Worm (Caenorhabditis elegans): Measurements from ENCODE around the gene ras-1.

The ras-1 gene

DNA sequence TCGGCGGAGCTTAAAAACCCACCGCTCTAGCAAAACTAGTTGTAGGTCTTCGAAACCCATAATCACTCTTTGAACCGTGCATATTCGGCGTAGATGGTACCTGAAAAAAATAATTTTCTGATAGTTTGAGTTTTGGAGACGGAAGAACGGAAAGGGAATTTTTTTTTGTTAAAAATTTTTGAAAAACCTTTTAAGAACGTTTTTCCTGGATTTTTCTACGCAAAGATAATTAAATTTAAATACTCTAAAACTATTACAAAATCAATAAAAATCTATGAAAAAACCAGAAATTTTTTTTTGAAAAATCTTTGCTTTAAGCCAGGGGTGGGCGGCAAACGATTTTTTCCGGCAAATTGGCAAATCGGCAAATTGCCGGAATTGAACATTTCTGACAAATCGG, 27.4 kb upstream of the ras-1 start, which contains the start of gene marc-5:
TSS of gene marc-5 (minus strand) at position 101 of the 400 bp plus-strand sequence.
- no peak for TF ChIP-seq F10B5.3 (tag; optimal IDR thresholded peaks at IDR 0.05)
- TF ChIP-seq zfp-3 (GFP tag; conservative IDR thresholded peaks at IDR 0.05): no peak
- no peak for TF ChIP-seq php-3 (GFP tag; IDR thresholded peaks at IDR 0.05)

ce11 chrII:12378793-12379192, 26.8 kb upstream of the ras-1 start:
- TF ChIP-seq jun-1 (tag; optimal IDR thresholded peaks at IDR 0.05) (no peak), dmd-8 (GFP tag; IDR thresholded peaks at IDR 0.05) (no peak), Y75B8A.6 (GFP tag; IDR thresholded peaks at IDR 0.05) (no peak), ztf-11 (tag; optimal IDR thresholded peaks at IDR 0.05) (no peak), dve-1 (tag; optimal IDR thresholded peaks at IDR 0.05; ENCODE audit: insufficient read depth) (no peak), nhr-237 (tag; optimal IDR thresholded peaks at IDR 0.05) (no peak), F49E8.2 (tag; optimal IDR thresholded peaks at IDR 0.05; ENCODE audit: borderline replicate concordance) (no peak), mes-2 (tag; optimal IDR thresholded peaks at IDR 0.05; ENCODE audit: poor library complexity, severe bottlenecking) (peak; percentile 33), arid-1 (GFP tag; conservative IDR thresholded peaks at IDR 0.05) (no peak), dmd-6 (GFP tag; IDR thresholded peaks at IDR 0.05) (no peak), aly-2 (tag; optimal IDR thresholded peaks at IDR 0.05) (no peak), hlh-30 (tag; optimal IDR thresholded peaks at IDR 0.05; ENCODE audit: insufficient read depth) (peak; percentile 53), daf-16 (GFP tag; optimal IDR thresholded peaks at IDR 0.05) (peak in 1 of 2 experiments; percentile 65), daf-16 (tag; optimal IDR thresholded peaks at IDR 0.05) (peak; percentile 66), nhr-11 (tag; optimal IDR thresholded peaks at IDR 0.05) (peak; percentile 18), tra-1 (GFP tag; IDR thresholded peaks at IDR 0.05) (no peak), ceh-82 (tag; optimal IDR thresholded peaks at IDR 0.05) (no peak), ctbp-1 (GFP tag; IDR thresholded peaks at IDR 0.05) (no peak), pqm-1 (tag; optimal IDR thresholded peaks at IDR 0.05) (no peak), cey-2 (tag; optimal IDR thresholded peaks at IDR 0.05; ENCODE audit: borderline replicate concordance, insufficient read depth) (no peak), lin-1 (GFP tag; IDR thresholded peaks at IDR 0.05) (no peak), zfp-3 (GFP tag; conservative IDR thresholded peaks at IDR 0.05) (no peak), rbr-2 (tag; optimal IDR thresholded peaks at IDR 0.05) (peak; percentile 42), fkh-10 (GFP tag; optimal IDR thresholded peaks at IDR 0.05) (no peak), ZK337.2 (GFP tag; IDR thresholded peaks at IDR 0.05) (no peak), mdl-1 (tag; optimal IDR thresholded peaks at IDR 0.05) (peak in 1 of 2 experiments; percentile 23), mep-1 (tag; optimal IDR thresholded peaks at IDR 0.05) (peak; percentile 35), ceh-28 (tag; optimal IDR thresholded peaks at IDR 0.05) (no peak), ceh-62 (tag; optimal IDR thresholded peaks at IDR 0.05) (no peak), nhr-6 (tag; optimal IDR thresholded peaks at IDR 0.05) (peak; percentile 35), F26F4.8 (GFP tag; conservative IDR thresholded peaks at IDR 0.05) (no peak), F44E2.7 (GFP tag; IDR thresholded peaks at IDR 0.05) (no peak), D1046.2 (GFP tag; IDR thresholded peaks at IDR 0.05) (no peak), lin-15B (tag; optimal IDR thresholded peaks at IDR 0.05) (no peak), lsy-2 (tag; optimal IDR thresholded peaks at IDR 0.05) (peak in 1 of 2 experiments; percentile 8)

ce11 chrII:12373921-12374320, 21.9 kb upstream of the ras-1 start:
- TF ChIP-seq vab-7 (GFP tag; IDR thresholded peaks at IDR 0.05) (peak; percentile 28; the same call in 1 of the 2 replicates), unc-39 (tag; optimal IDR thresholded peaks at IDR 0.05) (no peak), fkh-10 (GFP tag; optimal IDR thresholded peaks at IDR 0.05) (peak; percentile 55), lsy-2 (tag; optimal IDR thresholded peaks at IDR 0.05) (peak in 1 of 2 experiments; percentile 16), hmg-1.1 (GFP tag; IDR thresholded peaks at IDR 0.05) (0 out of 2 replicates have a peak, but pooled peaks have one; percentile 14), gei-8 (GFP tag; optimal IDR thresholded peaks at IDR 0.05) (no peak), dmd-9 (GFP tag; IDR thresholded peaks at IDR 0.05) (no peak), unc-62 (GFP tag; optimal IDR thresholded peaks at IDR 0.05 in 1 of 2) (peak in 1 of 2 experiments; percentile 98), unc-62 (tag; optimal IDR thresholded peaks at IDR 0.05) (no peak), aha-1 (tag) (peak; percentile 92), hlh-30 (tag; optimal IDR thresholded peaks at IDR 0.05; ENCODE audit: insufficient read depth) (no peak)

Measured in whole organism, L4 larva.